Worm (Caenorhabditis elegans): Measurements from ENCODE around the gene rpc-25.

rpc-25 gene

DNA sequence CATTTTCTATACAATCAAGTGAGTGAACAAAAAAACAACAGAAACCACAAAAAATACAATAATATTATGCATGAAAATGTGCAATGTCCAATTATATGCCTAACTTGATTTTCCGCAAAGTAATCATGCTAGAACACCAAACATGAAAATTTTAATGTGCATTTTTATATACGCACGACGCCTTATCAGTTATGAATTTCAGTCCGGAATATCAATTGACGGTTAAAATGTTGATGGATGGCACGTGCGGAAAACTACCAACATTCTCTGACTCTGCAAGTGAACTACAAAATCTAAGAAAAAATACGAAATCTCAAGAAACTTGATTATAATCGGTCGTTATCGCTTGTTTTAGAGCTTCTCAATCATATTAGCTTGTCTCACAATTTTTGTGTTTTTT is 46.4 kb downstream of the rpc-25 start:
- TF ChIP-seq ztf-29 (GFP tag; IDR thresholded peaks at IDR 0.05) (no peak), ref-1 (GFP tag; conservative IDR thresholded peaks at IDR 0.05) (no peak), ztf-23 (GFP tag; IDR thresholded peaks at IDR 0.05) (no peak), med-1 (GFP tag; optimal IDR thresholded peaks at IDR 0.05; ENCODE audit: insufficient read depth) (no peak), flt-1 (GFP tag; IDR thresholded peaks at IDR 0.05) (no peak), cog-1 (tag; optimal IDR thresholded peaks at IDR 0.05) (no peak), T22C8.4 (GFP tag; IDR thresholded peaks at IDR 0.05) (no peak), tab-1 (GFP tag; IDR thresholded peaks at IDR 0.05) (no peak), klf-2 (GFP tag; conservative IDR thresholded peaks at IDR 0.05) (no peak)

ce11 chrV:10158528-10158927 is 47.9 kb downstream of the rpc-25 start, which contains the start of gene srsx-30:
srsx-30 (plus strand) TSS chrV:10158828.
- TF ChIP-seq ref-1 (GFP tag; conservative IDR thresholded peaks at IDR 0.05), result no peak
- no peak for TF ChIP-seq klf-2 (GFP tag; conservative IDR thresholded peaks at IDR 0.05)
- TF ChIP-seq T22C8.4 (GFP tag; IDR thresholded peaks at IDR 0.05), result no peak
- no peak for TF ChIP-seq flt-1 (GFP tag; IDR thresholded peaks at IDR 0.05)
- TF ChIP-seq tab-1 (GFP tag; IDR thresholded peaks at IDR 0.05), result no peak
- no peak for TF ChIP-seq ztf-29 (GFP tag; IDR thresholded peaks at IDR 0.05)
- no peak for TF ChIP-seq cog-1 (tag; optimal IDR thresholded peaks at IDR 0.05)

Data from whole organism, midembryonic.